Worm (Caenorhabditis elegans) whole organism, midembryonic: ENCODE measurements around the gene leo-1.

Experiments used
- T22C8.4 ChIP-seq: fragments of 200-800 bp; sonication (Bioruptor generic); IDR thresholded peaks from 2 replicates; pipeline ENCODE4 v1.3.6; 2022; ENCODE audit warnings: missing genetic modification characterization, missing compliant biosample characterization
- cog-1 ChIP-seq: sonication (generic microtip); optimal IDR thresholded peaks from 2 replicates; lab custom pipeline; 2016; ENCODE audit warnings: missing genetic modification characterization, missing compliant biosample characterization
- flt-1 ChIP-seq: fragments of 200-800 bp; sonication (Bioruptor generic); IDR thresholded peaks from 2 replicates; pipeline ENCODE4 v1.3.6; 2022; ENCODE audit warnings: missing genetic modification characterization, missing compliant biosample characterization
- klf-2 ChIP-seq: fragments of 200-800 bp; sonication (Bioruptor generic); conservative IDR thresholded peaks from 2 replicates; pipeline ENCODE4 v1.3.6; 2022; ENCODE audit warnings: missing genetic modification reagents, missing genetic modification characterization, missing compliant biosample characterization
- med-1 ChIP-seq: sonication (generic microtip); optimal IDR thresholded peaks from 2 replicates; lab custom pipeline; 2017; ENCODE audit warnings: missing genetic modification characterization, mild to moderate bottlenecking, missing compliant biosample characterization, antibody characterized with exemption, missing genetic modification reagents; ENCODE audit not compliant: insufficient read depth
- ref-1 ChIP-seq: fragments of 200-800 bp; sonication (Bioruptor generic); conservative IDR thresholded peaks from 2 replicates; pipeline ENCODE4 v1.3.6; 2022; ENCODE audit warnings: missing genetic modification reagents, missing genetic modification characterization, missing compliant biosample characterization
- tab-1 ChIP-seq: fragments of 200-800 bp; sonication (Bioruptor generic); IDR thresholded peaks from 2 replicates; pipeline ENCODE4 v1.3.6; 2022; ENCODE audit warnings: missing genetic modification characterization, missing compliant biosample characterization
- ztf-23 ChIP-seq: fragments of 200-800 bp; sonication (Bioruptor generic); IDR thresholded peaks from 2 replicates; pipeline ENCODE4 v1.3.6; 2022; ENCODE audit warnings: missing genetic modification reagents, missing genetic modification characterization, missing compliant biosample characterization
- ztf-29 ChIP-seq: fragments of 200-800 bp; sonication (Bioruptor generic); IDR thresholded peaks from 2 replicates; pipeline ENCODE4 v1.3.6; 2022; ENCODE audit warnings: missing genetic modification reagents, missing genetic modification characterization, missing compliant biosample characterization

Gene leo-1

DNA sequence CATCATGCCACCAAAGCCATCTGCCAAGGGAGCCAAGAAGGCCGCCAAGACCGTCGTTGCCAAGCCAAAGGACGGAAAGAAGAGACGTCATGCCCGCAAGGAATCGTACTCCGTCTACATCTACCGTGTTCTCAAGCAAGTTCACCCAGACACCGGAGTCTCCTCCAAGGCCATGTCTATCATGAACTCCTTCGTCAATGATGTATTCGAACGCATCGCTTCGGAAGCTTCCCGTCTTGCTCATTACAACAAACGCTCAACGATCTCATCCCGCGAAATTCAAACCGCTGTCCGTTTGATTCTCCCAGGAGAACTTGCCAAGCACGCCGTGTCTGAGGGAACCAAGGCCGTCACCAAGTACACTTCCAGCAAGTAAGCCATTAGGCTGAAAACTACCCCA, 4.4 kb downstream of the leo-1 start, which contains the start of gene his-48:
Gene his-48, plus strand, starts transcription at position 5 of the 400 bp plus-strand sequence.
- TF ChIP-seq flt-1 (GFP tag; lab: Robert Waterston, UW): peak; percentile 38; the same call in 1 of the 2 replicates

ce11 chrIV:11323666-11324065, 5.5 kb downstream of the leo-1 start:
- TF ChIP-seq cog-1: no peak
- TF ChIP-seq flt-1 (GFP tag; lab: Robert Waterston, UW): no peak
- no peak for TF ChIP-seq ztf-29 (GFP tag; lab: Robert Waterston, UW)
- TF ChIP-seq T22C8.4 (GFP tag; lab: Robert Waterston, UW): no peak
- no peak for TF ChIP-seq klf-2
- no peak for TF ChIP-seq ztf-23 (GFP tag; lab: Robert Waterston, UW)

DNA sequence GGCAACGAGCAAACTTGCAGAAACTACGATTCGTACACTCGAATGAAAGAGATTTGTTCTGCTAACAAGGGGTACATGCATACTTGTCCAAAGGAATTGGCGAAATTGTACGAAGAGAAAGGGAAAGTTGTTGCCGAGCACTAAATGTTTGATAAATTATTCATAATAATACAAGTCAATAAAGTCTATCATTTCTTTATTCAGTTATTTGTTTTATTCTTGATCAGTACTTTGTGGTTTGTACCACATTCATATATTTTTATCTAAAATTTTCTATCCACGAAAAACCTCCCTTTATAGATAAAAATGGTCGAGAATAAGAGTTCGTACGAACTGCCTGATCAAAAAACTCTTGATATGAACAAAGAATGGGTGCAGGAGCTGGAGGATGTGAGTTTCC, 8.7 kb downstream of the leo-1 start, which contains the start of gene edg-1:
Gene edg-1, plus strand, starts transcription at position 301 of the 400 bp plus-strand sequence.
- TF ChIP-seq cog-1 (no peak), ref-1 (GFP tag; lab: Robert Waterston, UW) (no peak), med-1 (GFP tag; lab: Kevin White, UChicago) (no peak), T22C8.4 (GFP tag; lab: Robert Waterston, UW) (no peak)

ce11 chrIV:11319884-11320362, 9.2 kb downstream of the leo-1 start, which contains the start of gene B0035.18:
B0035.18 (plus strand) TSS chrIV:11320312.
- TF ChIP-seq cog-1 (no peak), ref-1 (GFP tag; lab: Robert Waterston, UW) (no peak), med-1 (GFP tag; lab: Kevin White, UChicago) (no peak)

DNA sequence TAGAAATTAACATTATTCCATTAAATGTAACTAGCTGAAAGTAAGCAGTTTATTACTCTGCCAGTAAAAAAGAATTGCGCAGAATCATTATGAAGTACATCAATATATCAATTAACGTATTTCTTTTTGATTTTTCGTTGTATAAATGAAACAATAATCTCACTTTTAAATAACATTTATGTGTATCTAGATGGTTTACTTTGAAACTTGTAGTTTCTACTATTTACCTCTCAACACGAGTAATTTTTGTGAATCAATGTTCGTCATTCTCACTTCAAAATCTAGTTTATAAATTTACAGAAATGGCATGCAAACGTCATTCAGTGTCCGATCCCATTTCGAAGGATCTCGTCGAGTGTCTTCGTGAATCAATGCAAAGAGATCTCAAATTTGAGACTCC, 12.1 kb downstream of the leo-1 start, which contains the start of gene gspd-1:
Gene gspd-1, plus strand, starts transcription at position 301 of the 400 bp plus-strand sequence.
- TF ChIP-seq flt-1 (GFP tag; lab: Robert Waterston, UW) (no peak), klf-2 (no peak), ztf-23 (GFP tag; lab: Robert Waterston, UW) (no peak), T22C8.4 (GFP tag; lab: Robert Waterston, UW) (no peak), cog-1 (no peak), ref-1 (GFP tag; lab: Robert Waterston, UW) (no peak), tab-1 (GFP tag; lab: Robert Waterston, UW) (no peak), med-1 (GFP tag; lab: Kevin White, UChicago) (no peak), ztf-29 (GFP tag; lab: Robert Waterston, UW) (no peak)

DNA sequence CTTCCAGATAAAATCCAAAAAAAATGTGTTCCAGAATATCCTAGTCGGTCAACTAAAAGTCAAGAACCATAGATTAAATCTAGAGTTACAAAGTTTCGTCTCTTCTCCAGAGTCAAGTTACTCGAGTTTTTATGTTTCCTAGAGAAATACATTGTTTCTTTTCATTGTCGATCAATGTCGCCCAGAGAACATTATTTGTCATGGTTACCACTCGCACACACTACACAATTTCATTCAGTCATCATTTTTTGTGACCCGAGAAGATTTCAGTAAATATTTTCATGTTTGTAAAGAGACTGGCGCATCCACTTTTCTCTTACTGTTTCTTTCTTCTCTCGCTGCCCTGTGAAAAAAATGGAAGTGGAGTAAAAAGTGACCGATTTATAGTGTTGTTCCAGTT, 12.5 kb downstream of the leo-1 start:
- TF ChIP-seq ref-1 (GFP tag; lab: Robert Waterston, UW): no peak
- no peak for TF ChIP-seq med-1 (GFP tag; lab: Kevin White, UChicago)
- TF ChIP-seq tab-1 (GFP tag; lab: Robert Waterston, UW): no peak
- TF ChIP-seq T22C8.4 (GFP tag; lab: Robert Waterston, UW): no peak
- no peak for TF ChIP-seq cog-1
- TF ChIP-seq ztf-23 (GFP tag; lab: Robert Waterston, UW): no peak
- TF ChIP-seq ztf-29 (GFP tag; lab: Robert Waterston, UW): no peak
- no peak for TF ChIP-seq flt-1 (GFP tag; lab: Robert Waterston, UW)
- TF ChIP-seq klf-2: no peak

- no peak for TF ChIP-seq tab-1 (GFP tag; lab: Robert Waterston, UW)
- TF ChIP-seq med-1 (GFP tag; lab: Kevin White, UChicago): no peak
- no peak for TF ChIP-seq cog-1
- no peak for TF ChIP-seq ref-1 (GFP tag; lab: Robert Waterston, UW)
- no peak for TF ChIP-seq ztf-29 (GFP tag; lab: Robert Waterston, UW)
- TF ChIP-seq klf-2: no peak
- no peak for TF ChIP-seq flt-1 (GFP tag; lab: Robert Waterston, UW)
- TF ChIP-seq T22C8.4 (GFP tag; lab: Robert Waterston, UW): no peak
- no peak for TF ChIP-seq ztf-23 (GFP tag; lab: Robert Waterston, UW)
Observed at ce11 chrIV:11316106-11316505, 13.1 kb downstream of the leo-1 start.

DNA sequence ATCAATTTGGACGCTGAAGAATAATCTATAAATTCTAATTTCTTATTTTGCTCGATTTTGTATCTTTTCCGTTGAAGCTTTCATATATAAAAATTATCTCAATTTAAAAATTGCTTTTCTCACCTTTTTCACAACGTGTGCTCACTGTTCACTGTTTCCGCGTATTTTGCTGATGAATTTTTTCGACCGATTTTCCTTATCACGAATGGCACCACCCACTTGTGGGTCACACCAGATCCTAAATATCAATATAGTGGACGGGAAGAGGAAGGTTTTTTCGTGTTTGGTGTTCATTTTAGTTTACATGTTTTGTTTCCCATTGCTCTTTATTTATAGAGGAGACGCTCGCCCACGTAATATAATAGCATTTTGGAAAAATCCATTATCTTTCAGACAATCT, 13.5 kb downstream of the leo-1 start:
- no peak for TF ChIP-seq T22C8.4 (GFP tag; lab: Robert Waterston, UW)

DNA sequence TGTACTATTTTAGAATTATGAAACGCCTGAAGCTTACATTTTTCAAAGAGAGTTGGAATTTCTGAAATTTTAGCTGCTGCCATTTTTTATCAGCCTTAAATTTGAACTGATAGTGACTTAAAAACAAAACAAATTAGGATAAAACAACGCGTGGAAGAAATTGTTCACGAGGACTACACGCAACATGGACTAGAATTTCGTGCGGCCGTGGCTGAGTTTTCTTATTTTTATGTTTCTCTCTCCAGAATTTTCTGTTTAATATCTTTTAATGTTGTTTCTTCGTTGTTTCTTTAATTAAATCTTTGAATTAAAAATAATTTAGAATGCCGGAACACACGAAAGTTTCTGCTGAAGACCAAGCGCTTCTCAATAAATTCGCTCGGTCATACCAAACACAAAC, 14.3 kb downstream of the leo-1 start, which contains the start of the genes B0035.3, B0035.22 and pfd-4:
Gene B0035.3, minus strand, starts transcription at position 114 of the 400 bp plus-strand sequence.
Gene B0035.22, plus strand, starts transcription at position 269 of the 400 bp plus-strand sequence.
Gene pfd-4, plus strand, starts transcription at position 323 of the 400 bp plus-strand sequence.
- TF ChIP-seq med-1 (GFP tag; lab: Kevin White, UChicago) (no peak), tab-1 (GFP tag; lab: Robert Waterston, UW) (no peak), T22C8.4 (GFP tag; lab: Robert Waterston, UW) (no peak), cog-1 (no peak), ztf-29 (GFP tag; lab: Robert Waterston, UW) (no peak), klf-2 (no peak), ref-1 (GFP tag; lab: Robert Waterston, UW) (no peak), ztf-23 (GFP tag; lab: Robert Waterston, UW) (no peak)

DNA sequence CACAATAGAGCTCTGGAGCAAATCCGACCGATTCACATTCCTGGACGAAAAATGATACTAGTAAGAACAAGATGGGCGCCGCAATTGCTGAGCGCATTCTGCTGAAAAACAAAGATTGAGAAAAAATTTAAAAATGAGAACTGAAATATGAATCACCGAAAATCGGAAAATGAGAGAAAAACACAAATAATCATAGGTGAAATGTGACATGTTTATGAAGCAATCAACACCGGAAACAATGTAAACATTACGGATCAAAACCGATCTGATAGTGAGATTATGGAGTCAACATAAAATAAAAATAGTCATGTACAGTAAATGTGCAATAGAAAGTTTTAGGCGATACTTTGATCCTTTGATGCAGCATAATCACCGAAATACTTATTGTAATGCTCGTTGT, 15.3 kb downstream of the leo-1 start, which contains the start of gene dnj-2:
Gene dnj-2, minus strand, starts transcription at position 101 of the 400 bp plus-strand sequence.
- TF ChIP-seq cog-1 (no peak), ztf-23 (GFP tag; lab: Robert Waterston, UW) (no peak), med-1 (GFP tag; lab: Kevin White, UChicago) (no peak), tab-1 (GFP tag; lab: Robert Waterston, UW) (no peak), ztf-29 (GFP tag; lab: Robert Waterston, UW) (no peak), T22C8.4 (GFP tag; lab: Robert Waterston, UW) (no peak), ref-1 (GFP tag; lab: Robert Waterston, UW) (no peak), flt-1 (GFP tag; lab: Robert Waterston, UW) (no peak), klf-2 (no peak)
